Worm (Caenorhabditis elegans) whole organism, L1 larva: ENCODE results near the gene srw-79.
A peak's percentile ranks its signal among the peaks of the same experiment; 100 is the strongest.

ENCODE experiments used
- ces-1 ChIP-seq: fragments of 150-350 bp; optimal IDR thresholded peaks from 2 replicates; lab custom pipeline; 2014; ENCODE audit warnings: missing biosample characterization, missing genetic modification reagents, missing genetic modification characterization
- dpl-1 ChIP-seq, 3 experiments: fragments of 150-350 bp in 2 of 3; sonication (generic microtip) in 1 of 3; optimal IDR thresholded peaks; 2 replicates each; lab custom pipeline; 2014 to 2017; ENCODE audit warnings: missing biosample characterization in 3 of 3, missing genetic modification characterization in 3 of 3, missing genetic modification reagents in 3 of 3
- grh-1 ChIP-seq: fragments of 200-800 bp; sonication (Bioruptor generic); IDR thresholded peaks from 2 replicates; pipeline ENCODE4 v1.3.6; 2022; ENCODE audit warnings: missing genetic modification reagents, missing genetic modification characterization, missing compliant biosample characterization
- hpl-2 ChIP-seq: fragments of 150-350 bp; optimal IDR thresholded peaks from 2 replicates; lab custom pipeline; 2014; ENCODE audit warnings: missing biosample characterization, missing genetic modification reagents, missing genetic modification characterization
- lin-39 ChIP-seq: fragments of 150-350 bp; optimal IDR thresholded peaks from 2 replicates; lab custom pipeline; 2014; ENCODE audit warnings: missing biosample characterization, missing genetic modification reagents, missing genetic modification characterization
- mdl-1 ChIP-seq, 2 experiments: fragments of 150-350 bp; optimal IDR thresholded peaks; 2 replicates each; lab custom pipeline; 2014 to 2017; ENCODE audit warnings: missing biosample characterization in 2 of 2, missing genetic modification characterization in 2 of 2, inconsistent platforms in 1 of 2
- nhr-11 ChIP-seq: fragments of 150-350 bp; optimal IDR thresholded peaks from 2 replicates; lab custom pipeline; 2014; ENCODE audit warnings: missing biosample characterization, missing genetic modification characterization
- nhr-12 ChIP-seq: sonication (generic microtip); optimal IDR thresholded peaks from 2 replicates; lab custom pipeline; 2017; ENCODE audit warnings: missing biosample characterization, missing genetic modification characterization
- nhr-76 ChIP-seq: sonication (generic microtip); optimal IDR thresholded peaks from 2 replicates; lab custom pipeline; 2017; ENCODE audit warnings: missing biosample characterization, missing genetic modification characterization
- nhr-77 ChIP-seq: fragments of 150-350 bp; optimal IDR thresholded peaks from 2 replicates; lab custom pipeline; 2014; ENCODE audit warnings: missing biosample characterization, missing genetic modification characterization
- pag-3 ChIP-seq: sonication (generic microtip); optimal IDR thresholded peaks from 2 replicates; lab custom pipeline; 2017; ENCODE audit warnings: missing genetic modification characterization, mild to moderate bottlenecking, missing compliant biosample characterization, antibody characterized with exemption, borderline replicate concordance; ENCODE audit not compliant: insufficient read depth
- rnt-1 ChIP-seq: sonication (generic microtip); optimal IDR thresholded peaks from 2 replicates; lab custom pipeline; 2016; ENCODE audit warnings: mild to moderate bottlenecking, missing genetic modification characterization, moderate library complexity, missing compliant biosample characterization
- unc-86 ChIP-seq: sonication (generic microtip); optimal IDR thresholded peaks from 2 replicates; lab custom pipeline; 2016; ENCODE audit warnings: missing genetic modification characterization, missing compliant biosample characterization
- zag-1 ChIP-seq: fragments of 150-350 bp; optimal IDR thresholded peaks from 2 replicates; lab custom pipeline; 2014; ENCODE audit warnings: missing biosample characterization, missing genetic modification characterization

ce11 chrII:2919074-2919857 lies 27.3 kb upstream of the srw-79 start, which contains the start of the genes ncap-1 and Y110A2AR.1:
- TF ChIP-seq nhr-11 (tag; lab: Kevin White, UChicago) (no peak), nhr-77 (no peak), lin-39 (tag; lab: Kevin White, UChicago) (no peak), rnt-1 (tag; lab: Kevin White, UChicago) (no peak), mdl-1 (tag; optimal IDR thresholded peaks at IDR 0.05; lab: Kevin White, UChicago) (no peak), ces-1 (GFP tag; lab: Kevin White, UChicago) (no peak), zag-1 (tag; lab: Kevin White, UChicago) (no peak), unc-86 (tag; lab: Kevin White, UChicago) (no peak), grh-1 (no peak), dpl-1 (GFP tag; optimal IDR thresholded peaks at IDR 0.05; lab: Kevin White, UChicago) (peak; percentile 49 to 83 (median 74)), nhr-76 (tag; lab: Kevin White, UChicago) (no peak), hpl-2 (GFP tag; lab: Kevin White, UChicago) (no peak), nhr-12 (tag; lab: Kevin White, UChicago) (no peak), pag-3 (tag; lab: Kevin White, UChicago) (no peak)
